Fruit fly (Drosophila melanogaster) whole organism, adult: Measurements from ENCODE around the gene CG45060.

Experiments used
- CG11617 ChIP-seq: fragments of 200-800 bp; sonication (Bioruptor generic); optimal IDR thresholded peaks from 2 replicates; lab custom pipeline; 2017; ENCODE audit warnings: mild to moderate bottlenecking, missing biosample characterization, missing genetic modification reagents, missing genetic modification characterization
- CG12768 ChIP-seq: fragments of 200-800 bp; sonication (Bioruptor generic); optimal IDR thresholded peaks from 2 replicates; lab custom pipeline; 2017; ENCODE audit warnings: missing biosample characterization, missing genetic modification characterization, mild to moderate bottlenecking, moderate library complexity, missing genetic modification reagents
- CG14711 ChIP-seq: fragments of 200-800 bp; sonication (Bioruptor generic); optimal IDR thresholded peaks from 2 replicates; lab custom pipeline; 2018; ENCODE audit warnings: missing biosample characterization, mild to moderate bottlenecking, missing genetic modification characterization, moderate library complexity
- CG1620 ChIP-seq: fragments of 200-800 bp; sonication (Bioruptor generic); optimal IDR thresholded peaks from 2 replicates; lab custom pipeline; 2016; ENCODE audit warnings: missing biosample characterization, missing genetic modification characterization
- CG33017 ChIP-seq: fragments of 200-800 bp; sonication (Bioruptor generic); optimal IDR thresholded peaks from 2 replicates; lab custom pipeline; 2018; ENCODE audit warnings: missing biosample characterization, mild to moderate bottlenecking, missing genetic modification characterization, moderate library complexity
- CG5204 ChIP-seq: fragments of 200-800 bp; sonication (Bioruptor generic); optimal IDR thresholded peaks from 2 replicates; lab custom pipeline; 2016; ENCODE audit warnings: missing biosample characterization, missing genetic modification characterization
- CG7045 ChIP-seq: fragments of 200-800 bp; sonication (Bioruptor generic); optimal IDR thresholded peaks from 2 replicates; lab custom pipeline; 2017; ENCODE audit warnings: missing biosample characterization, mild to moderate bottlenecking, missing genetic modification characterization
- CG7101 ChIP-seq: fragments of 200-800 bp; sonication (Bioruptor generic); optimal IDR thresholded peaks from 2 replicates; lab custom pipeline; 2018; ENCODE audit warnings: missing biosample characterization, mild to moderate bottlenecking, missing genetic modification characterization, moderate library complexity
- Clk ChIP-seq: fragments of 200-800 bp; sonication (Bioruptor generic); optimal IDR thresholded peaks from 2 replicates; lab custom pipeline; 2017; ENCODE audit warnings: missing biosample characterization, missing genetic modification characterization
- Crg-1 ChIP-seq: fragments of 200-800 bp; sonication (Bioruptor generic); optimal IDR thresholded peaks from 2 replicates; lab custom pipeline; 2016; ENCODE audit warnings: missing biosample characterization, missing genetic modification characterization
- Hr96 ChIP-seq: fragments of 200-800 bp; sonication (Bioruptor generic); optimal IDR thresholded peaks from 2 replicates; lab custom pipeline; 2016; ENCODE audit warnings: missing biosample characterization, missing genetic modification characterization
- Mnt ChIP-seq: fragments of 200-800 bp; sonication (Bioruptor generic); optimal IDR thresholded peaks from 2 replicates; lab custom pipeline; 2016; ENCODE audit warnings: missing biosample characterization, mild to moderate bottlenecking, missing genetic modification characterization
- bab1 ChIP-seq: fragments of 200-800 bp; sonication (Bioruptor generic); optimal IDR thresholded peaks from 3 replicates; lab custom pipeline; 2019; ENCODE audit warnings: missing biosample characterization, mild to moderate bottlenecking, missing genetic modification characterization, moderate library complexity
- cic ChIP-seq: fragments of 200-800 bp; sonication (Bioruptor generic); optimal IDR thresholded peaks from 2 replicates; lab custom pipeline; 2017; ENCODE audit warnings: missing biosample characterization, mild to moderate bottlenecking, missing genetic modification characterization, moderate library complexity
- cnc ChIP-seq, 2 experiments: fragments of >200 bp; optimal IDR thresholded peaks; 2 replicates each; lab custom pipeline; 2017
- kay ChIP-seq: fragments of 200-800 bp; sonication (Bioruptor generic); peaks from one replicate; lab custom pipeline; 2016; ENCODE audit warnings: missing biosample characterization, missing genetic modification characterization, borderline replicate concordance
- ovo ChIP-seq: fragments of 200-800 bp; sonication (Bioruptor generic); optimal IDR thresholded peaks from 2 replicates; lab custom pipeline; 2016; ENCODE audit warnings: missing biosample characterization, missing genetic modification characterization
- pad ChIP-seq: fragments of 200-800 bp; sonication (Bioruptor generic); optimal IDR thresholded peaks from 3 replicates; lab custom pipeline; 2017; ENCODE audit warnings: missing biosample characterization, missing genetic modification characterization, mild to moderate bottlenecking, moderate library complexity, missing genetic modification reagents
- tj ChIP-seq: fragments of 200-800 bp; sonication (Bioruptor generic); optimal IDR thresholded peaks from 3 replicates; lab custom pipeline; 2017; ENCODE audit warnings: missing biosample characterization, mild to moderate bottlenecking, missing genetic modification characterization, moderate library complexity
- toe ChIP-seq: fragments of 200-800 bp; sonication (Bioruptor generic); optimal IDR thresholded peaks from 2 replicates; lab custom pipeline; 2016; ENCODE audit warnings: missing biosample characterization, missing genetic modification characterization

The CG45060 gene

DNA sequence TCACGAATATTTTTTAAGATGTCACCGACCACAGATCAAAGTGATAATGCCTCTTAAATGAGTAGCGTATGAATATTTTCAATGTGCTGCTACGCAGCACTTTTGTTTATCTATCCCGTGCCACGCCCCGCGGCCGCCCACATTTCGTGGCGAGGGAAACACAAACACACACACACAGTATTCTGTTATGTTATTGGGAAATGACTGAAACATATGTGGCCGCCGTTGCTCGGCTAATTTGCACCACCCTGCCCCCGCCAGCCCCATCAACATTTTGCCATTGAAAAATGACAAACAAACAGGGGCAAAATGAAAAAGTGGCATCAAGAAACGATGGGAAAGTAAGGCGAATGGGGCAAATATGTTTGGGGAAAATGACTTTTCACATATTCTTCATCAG is 8.9 kb upstream of the CG45060 start:
- TF ChIP-seq toe (no peak), CG12768 (no peak), tj (GFP tag; lab: Kevin White, UChicago) (no peak), Crg-1 (no peak), ovo (no peak), CG11617 (no peak), cnc (optimal IDR thresholded peaks at IDR 0.05; lab: Kevin White, UChicago) (no peak), bab1 (GFP tag; lab: Kevin White, UChicago) (no peak), CG7101 (tag; lab: Kevin White, UChicago) (no peak), Clk (GFP tag; lab: Kevin White, UChicago) (no peak), Hr96 (GFP tag; lab: Kevin White, UChicago) (no peak), CG1620 (GFP tag; lab: Kevin White, UChicago) (no peak), CG33017 (tag; lab: Kevin White, UChicago) (no peak), pad (GFP tag; lab: Kevin White, UChicago) (no peak), cic (GFP tag; lab: Kevin White, UChicago) (no peak), CG5204 (GFP tag; lab: Kevin White, UChicago) (no peak)

dm6 chrX:9875948-9876853 is 7.8 kb upstream of the CG45060 start, which contains the start of gene CG15247:
TSS of gene CG15247 (minus strand) at chrX:9876672.
- TF ChIP-seq CG14711 (tag; lab: Kevin White, UChicago) (peak; percentile 12), ovo (no peak), CG7101 (tag; lab: Kevin White, UChicago) (peak; percentile 37)

DNA sequence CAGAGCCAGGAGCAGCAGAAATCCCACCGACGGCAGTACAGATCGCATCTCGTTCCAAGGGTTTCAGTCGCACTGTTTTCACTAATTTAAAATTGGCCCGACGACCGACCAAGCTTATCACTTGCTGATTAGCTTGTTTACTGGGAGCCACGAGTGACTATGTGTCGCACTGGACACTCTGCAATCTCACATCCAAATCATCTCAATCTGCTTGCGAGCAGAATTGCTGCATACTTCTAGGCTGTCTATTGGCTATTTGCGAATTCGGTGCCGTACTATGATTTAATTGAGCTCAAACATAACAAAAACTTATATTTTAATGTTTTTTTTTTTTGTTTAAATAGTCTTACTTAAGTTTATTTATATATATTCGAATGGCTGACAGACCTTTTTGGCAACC is 5.5 kb upstream of the CG45060 start, which contains the start of gene CG32695:
CG32695 (minus strand) TSS at position 141 of the 400 bp plus-strand sequence.
- TF ChIP-seq CG14711 (tag; lab: Kevin White, UChicago), result no peak
- TF ChIP-seq Mnt, result peak; percentile 53

dm6 chrX:9871632-9872031 is 3.3 kb upstream of the CG45060 start, which contains the start of gene CG45061:
TSS of gene CG45061 (minus strand) at chrX:9871702.
- peak; percentile 45 for TF ChIP-seq CG7101 (tag; lab: Kevin White, UChicago)
- TF ChIP-seq tj (GFP tag; lab: Kevin White, UChicago), result no peak
- no peak for TF ChIP-seq CG5204 (GFP tag; lab: Kevin White, UChicago)
- TF ChIP-seq CG14711 (tag; lab: Kevin White, UChicago), result no peak
- peak; percentile 9 for TF ChIP-seq cic (GFP tag; lab: Kevin White, UChicago)
- TF ChIP-seq ovo, result no peak
- peak; percentile 30 for TF ChIP-seq Mnt

dm6 chrX:9864882-9865281 is 3.5 kb downstream of the CG45060 start, which contains the start of gene Ser7:
TSS of gene Ser7 (plus strand) at chrX:9865233.
- TF ChIP-seq CG14711 (tag; lab: Kevin White, UChicago), result no peak
- peak; percentile 70 for TF ChIP-seq cic (GFP tag; lab: Kevin White, UChicago)
- peak; percentile 71 for TF ChIP-seq kay

- TF ChIP-seq Crg-1, result no peak
- no peak for TF ChIP-seq cnc (optimal IDR thresholded peaks at IDR 0.05; lab: Kevin White, UChicago)
- no peak for TF ChIP-seq kay
- TF ChIP-seq CG11617, result no peak
- TF ChIP-seq ovo, result no peak
- no peak for TF ChIP-seq cic (GFP tag; lab: Kevin White, UChicago)
- TF ChIP-seq CG33017 (tag; lab: Kevin White, UChicago), result no peak
- no peak for TF ChIP-seq bab1 (GFP tag; lab: Kevin White, UChicago)
- no peak for TF ChIP-seq CG7101 (tag; lab: Kevin White, UChicago)
- TF ChIP-seq tj (GFP tag; lab: Kevin White, UChicago), result no peak
- TF ChIP-seq Mnt, result no peak
- no peak for TF ChIP-seq pad (GFP tag; lab: Kevin White, UChicago)
- TF ChIP-seq CG7045 (GFP tag; lab: Kevin White, UChicago), result no peak
- no peak for TF ChIP-seq CG5204 (GFP tag; lab: Kevin White, UChicago)
- no peak for TF ChIP-seq CG1620 (GFP tag; lab: Kevin White, UChicago)
These were observed 20.8 kb downstream of the CG45060 start for dm6 chrX:9847529-9847928.

DNA sequence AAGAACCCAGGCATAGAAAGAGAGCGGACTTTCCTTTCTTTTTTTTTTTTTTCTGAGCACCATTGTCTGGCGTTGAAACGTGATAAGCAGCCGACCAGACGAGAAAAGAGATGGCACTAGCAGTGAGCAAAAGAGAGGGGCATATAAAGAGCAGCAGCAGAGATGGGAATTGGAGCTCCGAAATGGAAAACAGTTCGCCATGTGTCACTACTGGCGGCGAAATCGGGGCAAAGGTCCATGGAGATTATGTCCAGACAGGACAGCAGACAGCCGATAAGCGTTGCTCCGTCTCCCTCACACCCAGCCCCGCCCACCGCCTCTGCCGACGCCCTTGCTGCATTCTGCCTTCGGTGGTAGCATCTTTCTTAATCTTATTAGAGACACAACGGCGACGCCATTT is 35.3 kb downstream of the CG45060 start:
- TF ChIP-seq CG12768 (no peak), pad (GFP tag; lab: Kevin White, UChicago) (no peak), CG33017 (tag; lab: Kevin White, UChicago) (no peak), CG5204 (GFP tag; lab: Kevin White, UChicago) (no peak), Clk (GFP tag; lab: Kevin White, UChicago) (no peak), cic (GFP tag; lab: Kevin White, UChicago) (no peak), cnc (optimal IDR thresholded peaks at IDR 0.05; lab: Kevin White, UChicago) (no peak), Hr96 (GFP tag; lab: Kevin White, UChicago) (no peak), toe (no peak), tj (GFP tag; lab: Kevin White, UChicago) (no peak), Crg-1 (no peak)
